Worm (Caenorhabditis elegans): ENCODE measurements around the gene cest-26.
A peak's percentile ranks its signal among the peaks of the same experiment; 100 is the strongest.

The cest-26 gene

DNA sequence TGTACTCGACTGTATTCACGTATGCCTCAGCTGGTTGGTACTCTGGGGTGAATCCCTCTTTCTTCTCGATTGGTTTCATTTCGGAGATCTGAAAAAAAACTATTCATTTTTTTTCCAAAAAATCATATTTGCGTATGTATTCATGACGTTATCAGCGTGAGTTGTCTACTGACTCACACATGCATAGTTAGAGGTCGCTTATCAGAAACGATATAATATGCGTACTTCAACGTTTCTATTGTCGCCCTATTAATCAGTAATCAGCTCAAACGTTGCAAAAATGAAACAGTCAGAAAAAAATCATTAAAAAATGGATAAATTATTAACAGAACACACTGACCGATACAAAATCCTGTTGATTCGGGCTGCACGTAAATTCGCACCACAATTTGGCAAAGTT lies 41.0 kb upstream of the cest-26 start (continued):
- TF ChIP-seq vab-7 (GFP tag; IDR thresholded peaks at IDR 0.05), result no peak
- TF ChIP-seq F37D6.2 (tag; optimal IDR thresholded peaks at IDR 0.05), result no peak
- no peak for TF ChIP-seq dpl-1 (GFP tag; optimal IDR thresholded peaks at IDR 0.05)
- no peak for TF ChIP-seq snpc-1.2 (GFP tag; IDR thresholded peaks at IDR 0.05)
- no peak for TF ChIP-seq Y75B8A.6 (GFP tag; IDR thresholded peaks at IDR 0.05)
- no peak for TF ChIP-seq ztf-11 (tag; optimal IDR thresholded peaks at IDR 0.05)
- no peak for TF ChIP-seq lin-1 (GFP tag; IDR thresholded peaks at IDR 0.05)
- TF ChIP-seq ceh-28 (tag; optimal IDR thresholded peaks at IDR 0.05), result no peak
- TF ChIP-seq spr-1 (tag; optimal IDR thresholded peaks at IDR 0.05), result no peak
- no peak for TF ChIP-seq hlh-30 (tag; optimal IDR thresholded peaks at IDR 0.05; ENCODE audit: insufficient read depth)
- no peak for TF ChIP-seq lin-39 (tag; optimal IDR thresholded peaks at IDR 0.05)
- TF ChIP-seq mxl-2 (GFP tag; conservative IDR thresholded peaks at IDR 0.05), result no peak
- TF ChIP-seq zip-2 (tag; optimal IDR thresholded peaks at IDR 0.05), result no peak

DNA sequence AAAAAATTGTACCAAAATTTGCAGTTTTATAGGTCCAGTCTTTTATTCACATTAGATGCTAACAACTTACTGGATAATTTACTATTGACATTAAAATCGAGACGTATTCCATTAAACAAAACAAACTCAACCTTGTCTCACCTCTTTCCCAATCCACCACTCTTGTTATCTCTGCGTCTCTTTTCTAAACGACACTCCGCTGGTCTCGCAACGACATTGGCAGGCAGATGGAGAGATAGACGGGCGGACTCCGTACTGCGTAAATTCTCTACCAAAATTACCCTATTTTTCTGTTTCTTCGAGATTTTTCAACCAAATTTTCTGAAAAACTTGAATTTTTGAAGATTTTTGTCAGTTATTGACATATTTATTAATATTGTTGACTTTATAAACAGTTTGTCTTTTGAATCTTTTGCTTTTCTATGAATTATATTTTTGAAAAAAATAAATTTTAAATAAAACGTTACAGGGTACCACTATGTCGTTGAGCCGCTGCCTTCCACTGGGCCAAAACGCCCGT lies 31.9 kb upstream of the cest-26 start, which contains the start of gene asb-2:
Gene asb-2 (plus strand): TSS at position 470 of the 520 bp plus-strand sequence.
- TF ChIP-seq set-16 (GFP tag; IDR thresholded peaks at IDR 0.05) (no peak), zip-2 (tag; optimal IDR thresholded peaks at IDR 0.05) (peak; percentile 41), lin-13 (GFP tag; optimal IDR thresholded peaks at IDR 0.05) (peak; percentile 84), hif-1 (tag; optimal IDR thresholded peaks at IDR 0.05) (peak in 1 of 2 experiments; percentile 62), pqm-1 (tag; optimal IDR thresholded peaks at IDR 0.05) (peak; percentile 66), snpc-4 (tag; optimal IDR thresholded peaks at IDR 0.05) (no peak), T20F7.1 (GFP tag; optimal IDR thresholded peaks at IDR 0.05) (peak; percentile 99), dve-1 (tag; optimal IDR thresholded peaks at IDR 0.05; ENCODE audit: insufficient read depth) (peak; percentile 91), madf-9 (GFP tag; conservative IDR thresholded peaks at IDR 0.05) (0 out of 2 replicates have a peak, but pooled peaks have one; percentile 27), duxl-1 (tag; optimal IDR thresholded peaks at IDR 0.05; ENCODE audit: poor library complexity) (peak; percentile 4), lin-38 (GFP tag; IDR thresholded peaks at IDR 0.05) (peak; percentile 76), nhr-48 (tag; optimal IDR thresholded peaks at IDR 0.05) (peak; percentile 43), zag-1 (tag; optimal IDR thresholded peaks at IDR 0.05) (no peak), zfp-2 (tag; optimal IDR thresholded peaks at IDR 0.05) (no peak), mxl-3 (GFP tag; optimal IDR thresholded peaks at IDR 0.05) (peak; percentile 72), hlh-11 (tag; optimal IDR thresholded peaks at IDR 0.05) (peak; percentile 88), ces-1 (GFP tag; optimal IDR thresholded peaks at IDR 0.05) (no peak), dpl-1 (GFP tag; optimal IDR thresholded peaks at IDR 0.05) (peak; percentile 76), pha-4 (GFP tag; IDR thresholded peaks at IDR 0.05) (no peak), pha-4 (tag; optimal IDR thresholded peaks at IDR 0.05) (peak; percentile 96), spr-1 (tag; optimal IDR thresholded peaks at IDR 0.05) (no peak), nhr-6 (tag; optimal IDR thresholded peaks at IDR 0.05) (peak; percentile 96), daf-16 (GFP tag; optimal IDR thresholded peaks at IDR 0.05) (peak in 1 of 2 experiments; percentile 13), daf-16 (tag; optimal IDR thresholded peaks at IDR 0.05) (peak; percentile 54), hlh-30 (tag; optimal IDR thresholded peaks at IDR 0.05; ENCODE audit: insufficient read depth) (peak; percentile 86), nhr-28 (tag; optimal IDR thresholded peaks at IDR 0.05) (peak; percentile 76), ceh-44 (GFP tag; IDR thresholded peaks at IDR 0.05) (peak; percentile 69; the same call in 1 of the 2 replicates), ceh-20 (GFP tag; IDR thresholded peaks at IDR 0.05) (0 out of 2 replicates have a peak, but pooled peaks have one; percentile 39), mdl-1 (tag; optimal IDR thresholded peaks at IDR 0.05) (peak in 1 of 2 experiments; percentile 74), tra-1 (GFP tag; IDR thresholded peaks at IDR 0.05) (peak; percentile 34; the same call in 1 of the 2 replicates), rbr-2 (tag; optimal IDR thresholded peaks at IDR 0.05) (peak; percentile 77), arid-1 (GFP tag; conservative IDR thresholded peaks at IDR 0.05) (0 out of 2 replicates have a peak, but pooled peaks have one; percentile 17), nhr-25 (tag; optimal IDR thresholded peaks at IDR 0.05; ENCODE audit: borderline replicate concordance, insufficient read depth) (peak; percentile 82), dmd-6 (GFP tag; IDR thresholded peaks at IDR 0.05) (peak; percentile 72; the same call in 1 of the 2 replicates), F37D6.2 (tag; optimal IDR thresholded peaks at IDR 0.05) (peak; percentile 44), mep-1 (tag; optimal IDR thresholded peaks at IDR 0.05) (peak; percentile 93), nhr-11 (tag; optimal IDR thresholded peaks at IDR 0.05) (peak; percentile 91), php-3 (GFP tag; IDR thresholded peaks at IDR 0.05) (no peak), lsy-2 (tag; optimal IDR thresholded peaks at IDR 0.05) (peak in 1 of 2 experiments; percentile 90), hmg-1.1 (GFP tag; IDR thresholded peaks at IDR 0.05) (peak; percentile 72)

Data from whole organism, L4 larva.